Worm (Caenorhabditis elegans) whole organism, L2 larva: ENCODE measurements around the gene T13H5.1.
A peak's percentile ranks its signal among the peaks of the same experiment; 100 is the strongest.

Experiments
- C34F6.9 ChIP-seq: fragments of 150-350 bp; optimal IDR thresholded peaks from 2 replicates; lab custom pipeline; 2014; ENCODE audit warnings: missing biosample characterization, missing genetic modification characterization
- F13H6.1 ChIP-seq: sonication (generic microtip); optimal IDR thresholded peaks from 2 replicates; lab custom pipeline; 2016; ENCODE audit warnings: missing genetic modification characterization, missing compliant biosample characterization
- R02D3.7 ChIP-seq: fragments of 150-350 bp; optimal IDR thresholded peaks from 2 replicates; lab custom pipeline; 2014; ENCODE audit warnings: missing biosample characterization, missing genetic modification characterization
- Y55F3AM.14 ChIP-seq: fragments of 200-800 bp; sonication (Bioruptor generic); optimal IDR thresholded peaks from 2 replicates; lab custom pipeline; 2018; ENCODE audit warnings: mild to moderate bottlenecking, missing genetic modification characterization, missing compliant biosample characterization
- alr-1 ChIP-seq: fragments of 150-350 bp; optimal IDR thresholded peaks from 2 replicates; lab custom pipeline; 2014; ENCODE audit warnings: missing biosample characterization, missing genetic modification characterization
- aly-2 ChIP-seq: fragments of 150-350 bp; optimal IDR thresholded peaks from 2 replicates; lab custom pipeline; 2014; ENCODE audit warnings: missing biosample characterization, missing genetic modification characterization
- blmp-1 ChIP-seq: sonication (generic microtip); optimal IDR thresholded peaks from 2 replicates; lab custom pipeline; 2017; ENCODE audit warnings: missing genetic modification characterization, mild to moderate bottlenecking, missing compliant biosample characterization, antibody characterized with exemption, moderate library complexity; ENCODE audit not compliant: insufficient read depth
- ceh-82 ChIP-seq: fragments of 150-350 bp; optimal IDR thresholded peaks from 2 replicates; lab custom pipeline; 2014; ENCODE audit warnings: missing biosample characterization, missing genetic modification characterization
- elt-3 ChIP-seq: sonication (generic microtip); optimal IDR thresholded peaks from 2 replicates; lab custom pipeline; 2017; ENCODE audit warnings: missing biosample characterization, missing genetic modification characterization
- fos-1 ChIP-seq: fragments of 150-350 bp; optimal IDR thresholded peaks from 2 replicates; lab custom pipeline; 2014; ENCODE audit warnings: missing biosample characterization, missing genetic modification characterization
- lin-13 ChIP-seq: fragments of 150-350 bp; optimal IDR thresholded peaks from 2 replicates; lab custom pipeline; 2014; ENCODE audit warnings: missing biosample characterization, missing genetic modification reagents, missing genetic modification characterization
- lin-39 ChIP-seq: fragments of 150-350 bp; optimal IDR thresholded peaks from 2 replicates; lab custom pipeline; 2014; ENCODE audit warnings: missing biosample characterization, missing genetic modification reagents, missing genetic modification characterization
- lsy-2 ChIP-seq, 2 experiments: fragments of 150-350 bp in 1 of 2; sonication (generic microtip) in 1 of 2; optimal IDR thresholded peaks; 2 replicates each; lab custom pipeline; 2014 to 2017; ENCODE audit warnings: missing biosample characterization in 2 of 2, missing genetic modification characterization in 2 of 2
- mab-5 ChIP-seq: fragments of 150-350 bp; optimal IDR thresholded peaks from 2 replicates; lab custom pipeline; 2014; ENCODE audit warnings: missing biosample characterization, missing genetic modification characterization
- mdl-1 ChIP-seq, 2 experiments: fragments of 150-350 bp in 1 of 2; sonication (generic microtip) in 1 of 2; optimal IDR thresholded peaks; 2 replicates each; lab custom pipeline; 2017; ENCODE audit warnings: missing biosample characterization in 2 of 2, missing genetic modification characterization in 2 of 2
- nhr-10 ChIP-seq: sonication (generic microtip); optimal IDR thresholded peaks from 2 replicates; lab custom pipeline; 2017; ENCODE audit warnings: missing biosample characterization, missing genetic modification characterization
- nhr-12 ChIP-seq: fragments of 150-350 bp; optimal IDR thresholded peaks from 2 replicates; lab custom pipeline; 2014; ENCODE audit warnings: missing biosample characterization, missing genetic modification characterization
- nhr-129 ChIP-seq: fragments of 150-350 bp; optimal IDR thresholded peaks from 2 replicates; lab custom pipeline; 2014; ENCODE audit warnings: missing biosample characterization, missing genetic modification characterization
- nhr-21 ChIP-seq: fragments of 150-350 bp; optimal IDR thresholded peaks from 2 replicates; lab custom pipeline; 2014; ENCODE audit warnings: missing biosample characterization, missing genetic modification characterization
- nhr-237 ChIP-seq: fragments of 150-350 bp; optimal IDR thresholded peaks from 2 replicates; lab custom pipeline; 2014; ENCODE audit warnings: missing biosample characterization, missing genetic modification characterization
- nhr-6 ChIP-seq: fragments of 150-350 bp; optimal IDR thresholded peaks from 2 replicates; lab custom pipeline; 2014; ENCODE audit warnings: missing biosample characterization, missing genetic modification characterization
- nhr-77 ChIP-seq: fragments of 150-350 bp; optimal IDR thresholded peaks from 2 replicates; lab custom pipeline; 2014; ENCODE audit warnings: missing biosample characterization, missing genetic modification characterization
- peb-1 ChIP-seq: fragments of 150-350 bp; optimal IDR thresholded peaks from 2 replicates; lab custom pipeline; 2014; ENCODE audit warnings: missing biosample characterization, missing genetic modification characterization
- sem-4 ChIP-seq: fragments of 150-350 bp; optimal IDR thresholded peaks from 2 replicates; lab custom pipeline; 2014; ENCODE audit warnings: missing biosample characterization, missing genetic modification reagents, missing genetic modification characterization
- skn-1 ChIP-seq: sonication (generic microtip); optimal IDR thresholded peaks from 2 replicates; lab custom pipeline; 2017; ENCODE audit warnings: missing biosample characterization, missing genetic modification characterization
- sma-3 ChIP-seq: sonication (generic microtip); optimal IDR thresholded peaks from 2 replicates; lab custom pipeline; 2016; ENCODE audit warnings: missing genetic modification reagents, missing genetic modification characterization, missing compliant biosample characterization
- sma-9 ChIP-seq, 2 experiments: fragments of 150-350 bp in 1 of 2; sonication (generic microtip) in 1 of 2; optimal IDR thresholded peaks; 2 replicates each; lab custom pipeline; 2014 to 2016; ENCODE audit warnings: missing genetic modification characterization in 2 of 2, mild to moderate bottlenecking in 1 of 2, missing biosample characterization in 1 of 2, missing compliant biosample characterization in 1 of 2, missing genetic modification reagents in 1 of 2, moderate library complexity in 1 of 2
- unc-39 ChIP-seq: fragments of 150-350 bp; optimal IDR thresholded peaks from 2 replicates; lab custom pipeline; 2014; ENCODE audit warnings: missing biosample characterization, missing genetic modification characterization
- unc-55 ChIP-seq: fragments of 150-350 bp; sonication (generic microtip); optimal IDR thresholded peaks from 3 replicates; lab custom pipeline; 2014; ENCODE audit warnings: missing biosample characterization, missing genetic modification reagents, missing genetic modification characterization
- unc-62 ChIP-seq: fragments of 150-350 bp; optimal IDR thresholded peaks from 2 replicates; lab custom pipeline; 2014; ENCODE audit warnings: missing biosample characterization, missing genetic modification reagents, missing genetic modification characterization
- zag-1 ChIP-seq: fragments of 150-350 bp; optimal IDR thresholded peaks from 2 replicates; lab custom pipeline; 2014; ENCODE audit warnings: missing biosample characterization, missing genetic modification characterization

The T13H5.1 gene

ce11 chrII:8456094-8456493, 52.8 kb downstream of the T13H5.1 start, which contains the start of gene F22B5.6:
F22B5.6 (minus strand) TSS chrII:8456194.
- TF ChIP-seq ceh-82 (tag; lab: Kevin White, UChicago) = no peak
- TF ChIP-seq lin-39 (tag; lab: Kevin White, UChicago) = no peak
- TF ChIP-seq nhr-12 (tag; lab: Kevin White, UChicago) = no peak
- TF ChIP-seq unc-39 (tag; lab: Kevin White, UChicago) = no peak
- TF ChIP-seq fos-1 (tag; lab: Kevin White, UChicago) = no peak
- no peak for TF ChIP-seq mdl-1 (tag; optimal IDR thresholded peaks at IDR 0.05; lab: Kevin White, UChicago)
- TF ChIP-seq R02D3.7 = no peak
- no peak for TF ChIP-seq skn-1 (tag; lab: Kevin White, UChicago)
- no peak for TF ChIP-seq aly-2 (tag; lab: Kevin White, UChicago)
- no peak for TF ChIP-seq nhr-10 (tag; lab: Kevin White, UChicago)
- TF ChIP-seq zag-1 (tag; lab: Kevin White, UChicago) = no peak

ce11 chrII:8454513-8454912, 54.3 kb downstream of the T13H5.1 start, which contains the start of gene F22B5.5:
F22B5.5 (minus strand) TSS chrII:8454613.
- no peak for TF ChIP-seq Y55F3AM.14 (GFP tag; lab: Kevin White, UChicago)
- no peak for TF ChIP-seq unc-62 (GFP tag; lab: Kevin White, UChicago)
- TF ChIP-seq F13H6.1 = no peak
- no peak for TF ChIP-seq C34F6.9 (tag; lab: Kevin White, UChicago)
- TF ChIP-seq aly-2 (tag; lab: Kevin White, UChicago) = no peak
- no peak for TF ChIP-seq peb-1
- TF ChIP-seq nhr-6 (tag; lab: Kevin White, UChicago) = no peak
- TF ChIP-seq unc-39 (tag; lab: Kevin White, UChicago) = no peak
- TF ChIP-seq nhr-21 (tag; lab: Kevin White, UChicago) = no peak
- no peak for TF ChIP-seq nhr-129 (tag; lab: Kevin White, UChicago)
- no peak for TF ChIP-seq fos-1 (tag; lab: Kevin White, UChicago)
- no peak for TF ChIP-seq mab-5
- TF ChIP-seq elt-3 (tag; lab: Kevin White, UChicago) = no peak
- TF ChIP-seq sem-4 (tag; lab: Kevin White, UChicago) = no peak
- TF ChIP-seq nhr-12 (tag; lab: Kevin White, UChicago) = no peak
- no peak for TF ChIP-seq blmp-1

- TF ChIP-seq nhr-129 (tag; lab: Kevin White, UChicago) (peak; percentile 18), zag-1 (tag; lab: Kevin White, UChicago) (peak; percentile 6), unc-39 (tag; lab: Kevin White, UChicago) (no peak), alr-1 (tag; lab: Kevin White, UChicago) (no peak), C34F6.9 (tag; lab: Kevin White, UChicago) (peak; percentile 23)
Measured at ce11 chrII:8451425-8451824, 57.4 kb downstream of the T13H5.1 start.

- TF ChIP-seq nhr-77 (tag; lab: Kevin White, UChicago) = no peak
- peak; percentile 19 for TF ChIP-seq C34F6.9 (tag; lab: Kevin White, UChicago)
- TF ChIP-seq nhr-12 (tag; lab: Kevin White, UChicago) = no peak
- peak; percentile 21 for TF ChIP-seq sma-9 (GFP tag; optimal IDR thresholded peaks at IDR 0.05; lab: Kevin White, UChicago)
- TF ChIP-seq sma-9 (tag; optimal IDR thresholded peaks at IDR 0.05; lab: Kevin White, UChicago) = no peak
- peak; percentile 67 for TF ChIP-seq nhr-129 (tag; lab: Kevin White, UChicago)
Measured at ce11 chrII:8450750-8451149, 58.1 kb downstream of the T13H5.1 start.

- TF ChIP-seq sma-3 (no peak), fos-1 (tag; lab: Kevin White, UChicago) (peak; percentile 27)
Measured at ce11 chrII:8449660-8450118, 59.2 kb downstream of the T13H5.1 start, which contains the start of gene F22B5.4. F22B5.4 (plus strand) TSS chrII:8449710.

- TF ChIP-seq nhr-237 (tag; lab: Kevin White, UChicago) = no peak
- no peak for TF ChIP-seq unc-55
Measured at ce11 chrII:8446731-8447130, 62.1 kb downstream of the T13H5.1 start, which contains the start of gene cut-3. cut-3 (minus strand) TSS chrII:8446831.

ce11 chrII:8444007-8444406, 64.8 kb downstream of the T13H5.1 start, which contains the start of gene evl-20:
evl-20 (plus strand) TSS chrII:8444307.
- no peak for TF ChIP-seq mab-5
- TF ChIP-seq lin-13 (GFP tag; lab: Kevin White, UChicago) = no peak
- TF ChIP-seq peb-1 = no peak
- no peak for TF ChIP-seq lsy-2 (tag; optimal IDR thresholded peaks at IDR 0.05; lab: Kevin White, UChicago)
